Worm (Caenorhabditis elegans): ENCODE results near the gene mrp-7.
A peak's percentile ranks its signal among the peaks of the same experiment; 100 is the strongest.

Gene mrp-7

ce11 chrV:19668213-19668612, 6.4 kb upstream of the mrp-7 start:
- TF ChIP-seq nhr-90 (tag; optimal IDR thresholded peaks at IDR 0.05) (no peak), dpff-1 (tag; optimal IDR thresholded peaks at IDR 0.05) (no peak), B0035.1 (tag; optimal IDR thresholded peaks at IDR 0.05) (no peak), lin-40 (tag; optimal IDR thresholded peaks at IDR 0.05) (no peak), ceh-40 (GFP tag; IDR thresholded peaks at IDR 0.05) (no peak), snpc-4 (GFP tag; optimal IDR thresholded peaks at IDR 0.05) (no peak), snpc-4 (tag; optimal IDR thresholded peaks at IDR 0.05) (no peak), mcd-1 (GFP tag; IDR thresholded peaks at IDR 0.05) (no peak), zfh-2 (GFP tag; conservative IDR thresholded peaks at IDR 0.05) (no peak), Y79H2A.3 (GFP tag; conservative IDR thresholded peaks at IDR 0.05) (no peak), lsl-1 (GFP tag; optimal IDR thresholded peaks at IDR 0.05) (no peak), lag-1 (GFP tag; IDR thresholded peaks at IDR 0.05) (no peak), sptf-2 (GFP tag; optimal IDR thresholded peaks at IDR 0.05) (no peak), attf-3 (GFP tag; conservative IDR thresholded peaks at IDR 0.05) (no peak), F39B2.1 (GFP tag; IDR thresholded peaks at IDR 0.05) (no peak), akir-1 (GFP tag; optimal IDR thresholded peaks at IDR 0.05) (no peak), ceh-91 (GFP tag; IDR thresholded peaks at IDR 0.05) (no peak), efl-1 (GFP tag; optimal IDR thresholded peaks at IDR 0.05) (no peak), ztf-25 (GFP tag; IDR thresholded peaks at IDR 0.05) (no peak), somi-1 (GFP tag; optimal IDR thresholded peaks at IDR 0.05) (no peak)

ce11 chrV:19669959-19670358, 4.7 kb upstream of the mrp-7 start, which contains the start of gene Y43F8C.11:
Gene Y43F8C.11 (plus strand): TSS chrV:19670259.
- TF ChIP-seq ceh-91 (GFP tag; IDR thresholded peaks at IDR 0.05) (no peak), hmg-1.2 (GFP tag; IDR thresholded peaks at IDR 0.05) (peak; percentile 29), zfh-2 (GFP tag; conservative IDR thresholded peaks at IDR 0.05) (0 out of 2 replicates have a peak, but pooled peaks have one; percentile 26), F37B4.10 (GFP tag; IDR thresholded peaks at IDR 0.05) (no peak)

ce11 chrV:19670866-19671265, 3.8 kb upstream of the mrp-7 start:
- TF ChIP-seq tbp1 (GFP tag; optimal IDR thresholded peaks at IDR 0.05) = peak; percentile 76
- TF ChIP-seq dpl-1 (GFP tag; optimal IDR thresholded peaks at IDR 0.05) = no peak
- peak; percentile 7 for TF ChIP-seq rpc-1 (optimal IDR thresholded peaks at IDR 0.05)
- peak; percentile 64 for TF ChIP-seq rpc-1 (tag; optimal IDR thresholded peaks at IDR 0.05)
- TF ChIP-seq B0261.1 (tag; optimal IDR thresholded peaks at IDR 0.05) = peak; percentile 40

ce11 chrV:19671816-19672215, 2.8 kb upstream of the mrp-7 start:
- TF ChIP-seq zfh-2 (GFP tag; conservative IDR thresholded peaks at IDR 0.05) (peak; percentile 58; the same call in 1 of the 2 replicates), hmg-1.2 (GFP tag; IDR thresholded peaks at IDR 0.05) (peak; percentile 82), mcd-1 (GFP tag; IDR thresholded peaks at IDR 0.05) (no peak)

- TF ChIP-seq mxl-1 (tag; optimal IDR thresholded peaks at IDR 0.05) = no peak
- no peak for TF ChIP-seq dox-1 (GFP tag; IDR thresholded peaks at IDR 0.05)
- peak; percentile 86 for TF ChIP-seq nhr-80 (tag; optimal IDR thresholded peaks at IDR 0.05)
- no peak for TF ChIP-seq F49E8.2 (tag; optimal IDR thresholded peaks at IDR 0.05; ENCODE audit: insufficient read depth)
- no peak for TF ChIP-seq cebp-1 (GFP tag; IDR thresholded peaks at IDR 0.05)
- peak; percentile 83 for TF ChIP-seq cebp-1 (tag; optimal IDR thresholded peaks at IDR 0.05)
These were observed 2.3 kb upstream of the mrp-7 start for ce11 chrV:19672357-19672756.
